Worm (Caenorhabditis elegans): ENCODE data around the gene F40F12.9.

- TF ChIP-seq nhr-6 (tag; optimal IDR thresholded peaks at IDR 0.05): no peak
- TF ChIP-seq lin-13 (GFP tag; optimal IDR thresholded peaks at IDR 0.05): no peak
- TF ChIP-seq egl-27 (tag; optimal IDR thresholded peaks at IDR 0.05): no peak
- no peak for TF ChIP-seq nhr-23 (tag; optimal IDR thresholded peaks at IDR 0.05)
- TF ChIP-seq mab-5 (tag; optimal IDR thresholded peaks at IDR 0.05): no peak
- no peak for TF ChIP-seq ztf-11 (tag; optimal IDR thresholded peaks at IDR 0.05)
- no peak for TF ChIP-seq nhr-237 (tag; optimal IDR thresholded peaks at IDR 0.05)
Observed at ce11 chrIII:9862469-9862868, 48.7 kb upstream of the F40F12.9 start.

Measured in whole organism, L2 larva.